Fruit fly (Drosophila melanogaster) whole organism, pupa: ENCODE results near the gene Gk1.
A peak's percentile ranks its signal among the peaks of the same experiment; 100 is the strongest.

Experiments used
- CG10348 ChIP-seq: fragments of 200-800 bp; sonication (Bioruptor generic); IDR thresholded peaks from 2 replicates; pipeline ENCODE4 v1.3.6; 2022; ENCODE audit warnings: missing biosample characterization, missing genetic modification characterization
- CG12605 ChIP-seq: fragments of 200-800 bp; sonication (Bioruptor generic); IDR thresholded peaks from 2 replicates; pipeline ENCODE4 v1.3.6; 2022; ENCODE audit warnings: missing biosample characterization, missing genetic modification characterization
- CG13204 ChIP-seq: fragments of 200-800 bp; sonication (Bioruptor generic); optimal IDR thresholded peaks from 2 replicates; lab custom pipeline; 2018; ENCODE audit warnings: missing biosample characterization, mild to moderate bottlenecking, missing genetic modification characterization, moderate library complexity
- CG14655 ChIP-seq: fragments of 200-800 bp; sonication (Bioruptor generic); optimal IDR thresholded peaks from 3 replicates; lab custom pipeline; 2017; ENCODE audit warnings: mild to moderate bottlenecking, missing biosample characterization, missing genetic modification reagents, missing genetic modification characterization
- CG15710 ChIP-seq: fragments of 200-800 bp; sonication (Bioruptor generic); optimal IDR thresholded peaks from 2 replicates; lab custom pipeline; 2018; ENCODE audit warnings: missing biosample characterization, mild to moderate bottlenecking, missing genetic modification characterization, moderate library complexity
- CG17806 ChIP-seq: fragments of 200-800 bp; sonication (Bioruptor generic); optimal IDR thresholded peaks from 2 replicates; lab custom pipeline; 2018; ENCODE audit warnings: missing biosample characterization, mild to moderate bottlenecking, missing genetic modification characterization, moderate library complexity
- CG32121 ChIP-seq: fragments of 200-800 bp; sonication (Bioruptor generic); IDR thresholded peaks from 2 replicates; pipeline ENCODE4 v1.3.6; 2022; ENCODE audit warnings: missing biosample characterization, missing genetic modification characterization
- CG34367 ChIP-seq: fragments of 200-800 bp; sonication (Bioruptor generic); optimal IDR thresholded peaks from 2 replicates; lab custom pipeline; 2018; ENCODE audit warnings: missing biosample characterization, mild to moderate bottlenecking, missing genetic modification characterization
- CG4496 ChIP-seq: fragments of 200-800 bp; sonication (Bioruptor generic); IDR thresholded peaks from 3 replicates; pipeline ENCODE4 v1.3.6; 2022; ENCODE audit warnings: missing biosample characterization, missing genetic modification characterization
- CG8159 ChIP-seq: fragments of 200-800 bp; sonication (Bioruptor generic); optimal IDR thresholded peaks from 3 replicates; lab custom pipeline; 2018; ENCODE audit warnings: missing biosample characterization, mild to moderate bottlenecking, missing genetic modification characterization, moderate library complexity
- CG8301 ChIP-seq: fragments of 200-800 bp; sonication (Bioruptor generic); optimal IDR thresholded peaks from 2 replicates; lab custom pipeline; 2018; ENCODE audit warnings: missing biosample characterization, mild to moderate bottlenecking, missing genetic modification characterization
- CG9948 ChIP-seq: fragments of 200-800 bp; sonication (Bioruptor generic); optimal IDR thresholded peaks from 2 replicates; lab custom pipeline; 2018; ENCODE audit warnings: missing biosample characterization, mild to moderate bottlenecking, missing genetic modification characterization, moderate library complexity
- D1 ChIP-seq: fragments of 200-800 bp; sonication (Bioruptor generic); optimal IDR thresholded peaks from 2 replicates; lab custom pipeline; 2018; ENCODE audit warnings: missing biosample characterization, mild to moderate bottlenecking, missing genetic modification characterization, moderate library complexity
- EcR ChIP-seq: fragments of 200-800 bp; sonication (Bioruptor generic); optimal IDR thresholded peaks from 3 replicates; lab custom pipeline; 2019; ENCODE audit warnings: missing biosample characterization, missing genetic modification characterization, mild to moderate bottlenecking, moderate library complexity, missing genetic modification reagents
- Ets98B ChIP-seq: fragments of 200-800 bp; sonication (Bioruptor generic); IDR thresholded peaks from 2 replicates; pipeline ENCODE4 v1.3.6; 2022; ENCODE audit warnings: missing biosample characterization, missing genetic modification characterization
- Pif1A ChIP-seq: fragments of 200-800 bp; sonication (Bioruptor generic); optimal IDR thresholded peaks from 3 replicates; lab custom pipeline; 2016; ENCODE audit warnings: missing biosample characterization, missing genetic modification characterization
- Pif1B ChIP-seq: fragments of 200-800 bp; sonication (Bioruptor generic); optimal IDR thresholded peaks from 3 replicates; lab custom pipeline; 2016; ENCODE audit warnings: missing biosample characterization, missing genetic modification characterization
- Snoo ChIP-seq: fragments of 200-800 bp; sonication (Bioruptor generic); optimal IDR thresholded peaks from 3 replicates; lab custom pipeline; 2017; ENCODE audit warnings: missing biosample characterization, mild to moderate bottlenecking, missing genetic modification characterization, inconsistent platforms
- fd96Ca ChIP-seq: fragments of 200-800 bp; sonication (Bioruptor generic); IDR thresholded peaks from 3 replicates; pipeline ENCODE4 v1.3.6; 2022; ENCODE audit warnings: missing biosample characterization, missing genetic modification characterization
- gl ChIP-seq: fragments of 200-800 bp; sonication (Bioruptor generic); optimal IDR thresholded peaks from 2 replicates; lab custom pipeline; 2018; ENCODE audit warnings: missing biosample characterization, mild to moderate bottlenecking, missing genetic modification characterization
- rn ChIP-seq: fragments of 200-800 bp; sonication (Bioruptor generic); IDR thresholded peaks from 2 replicates; pipeline ENCODE4 v1.3.6; 2022; ENCODE audit warnings: missing biosample characterization, missing genetic modification characterization

The Gk1 gene

DNA sequence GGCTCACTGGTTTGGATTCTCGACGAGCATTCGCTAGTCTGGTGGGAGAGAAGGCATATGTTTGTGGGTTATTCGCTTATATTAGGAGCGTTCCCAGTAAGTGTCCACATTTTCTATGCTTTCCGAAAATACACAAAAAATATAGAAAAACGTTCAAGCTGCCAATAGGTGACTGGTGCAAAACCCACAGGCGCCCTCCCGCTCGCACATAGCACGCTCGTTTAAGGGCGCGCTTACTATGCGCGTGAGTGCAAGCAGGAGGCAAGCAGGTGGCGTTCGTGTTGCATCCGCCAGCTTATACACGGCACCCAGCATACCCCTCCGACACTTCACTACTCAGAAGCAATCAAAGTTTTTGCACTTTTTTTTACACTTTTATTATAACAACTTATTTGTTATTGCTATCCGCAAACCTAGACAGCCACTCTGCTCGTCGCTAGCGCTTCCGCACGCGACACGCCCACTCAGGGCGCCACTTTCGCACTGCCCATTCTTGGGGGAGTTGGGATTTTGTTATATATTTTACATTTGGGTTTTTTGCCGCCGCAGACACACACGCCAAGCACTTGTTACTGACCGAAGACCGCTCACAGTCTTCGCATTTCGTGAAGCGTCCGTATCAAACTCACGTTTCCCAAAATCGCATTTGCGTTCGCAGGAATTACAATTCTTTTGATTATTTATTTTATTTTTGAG is 6.4 kb downstream of the Gk1 start:
- TF ChIP-seq CG15710 (tag; lab: Kevin White, UChicago) (peak; percentile 43), Pif1A (GFP tag; lab: Kevin White, UChicago) (no peak), CG13204 (GFP tag; lab: Kevin White, UChicago) (no peak), CG34367 (no peak), Ets98B (GFP tag; lab: Robert Waterston, UW) (peak; percentile 52), Pif1B (GFP tag; lab: Kevin White, UChicago) (no peak), rn (GFP tag; lab: Robert Waterston, UW) (peak; percentile 69), CG12605 (no peak), fd96Ca (GFP tag; lab: Robert Waterston, UW) (peak; percentile 55; the same call in 2 of the 3 replicates), Snoo (tag; lab: Kevin White, UChicago) (no peak), CG8301 (tag; lab: Kevin White, UChicago) (no peak), D1 (tag; lab: Kevin White, UChicago) (no peak), CG10348 (GFP tag; lab: Robert Waterston, UW) (no peak), gl (tag; lab: Kevin White, UChicago) (no peak), CG32121 (GFP tag; lab: Robert Waterston, UW) (peak; percentile 34; the same call in 1 of the 2 replicates), CG8159 (tag; lab: Kevin White, UChicago) (no peak), CG9948 (tag; lab: Kevin White, UChicago) (no peak), CG4496 (GFP tag; lab: Robert Waterston, UW) (peak; percentile 61)

DNA sequence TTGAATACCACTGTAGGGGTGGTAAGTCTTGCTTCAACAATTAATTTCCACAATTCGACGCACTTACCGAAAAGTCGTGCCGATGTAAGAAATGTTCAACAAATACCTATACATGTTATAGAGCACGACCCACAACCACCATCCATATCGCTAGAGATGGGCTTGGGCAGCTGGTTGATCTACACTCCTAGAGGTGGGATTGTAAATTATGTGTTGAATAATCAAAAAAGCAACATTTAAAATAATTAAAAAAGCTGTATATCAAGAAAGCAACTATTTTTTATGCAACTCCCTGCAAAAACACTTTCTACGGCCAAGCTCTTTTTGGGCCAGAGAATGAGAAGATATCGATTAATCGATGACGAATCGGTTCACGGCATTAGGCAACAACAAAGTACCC is 21.4 kb downstream of the Gk1 start, which contains the start of the genes CG34140, Mkp and Mtch:
CG34140 (minus strand) TSS at position 174 of the 400 bp plus-strand sequence.
Mkp (minus strand) TSS at position 290 of the 400 bp plus-strand sequence.
Mtch (plus strand) TSS at position 376 of the 400 bp plus-strand sequence.
- peak; percentile 73 for TF ChIP-seq CG15710 (tag; lab: Kevin White, UChicago)
- no peak for TF ChIP-seq D1 (tag; lab: Kevin White, UChicago)
- peak; percentile 10 for TF ChIP-seq gl (tag; lab: Kevin White, UChicago)
- TF ChIP-seq CG17806 (tag; lab: Kevin White, UChicago): peak; percentile 66
- no peak for TF ChIP-seq EcR (GFP tag; lab: Kevin White, UChicago)
- peak; percentile 63 for TF ChIP-seq CG32121 (GFP tag; lab: Robert Waterston, UW)
- TF ChIP-seq rn (GFP tag; lab: Robert Waterston, UW): no peak
- no peak for TF ChIP-seq CG14655 (GFP tag; lab: Kevin White, UChicago)
- no peak for TF ChIP-seq CG12605
- no peak for TF ChIP-seq Pif1A (GFP tag; lab: Kevin White, UChicago)
- peak; percentile 13 for TF ChIP-seq CG34367
- no peak for TF ChIP-seq CG13204 (GFP tag; lab: Kevin White, UChicago)
- peak; percentile 79 for TF ChIP-seq CG4496 (GFP tag; lab: Robert Waterston, UW)
- TF ChIP-seq CG8301 (tag; lab: Kevin White, UChicago): no peak
- peak; percentile 72 for TF ChIP-seq Ets98B (GFP tag; lab: Robert Waterston, UW)
- no peak for TF ChIP-seq Pif1B (GFP tag; lab: Kevin White, UChicago)
- TF ChIP-seq Snoo (tag; lab: Kevin White, UChicago): no peak
- TF ChIP-seq fd96Ca (GFP tag; lab: Robert Waterston, UW): peak; percentile 81
- TF ChIP-seq CG9948 (tag; lab: Kevin White, UChicago): no peak
- no peak for TF ChIP-seq CG10348 (GFP tag; lab: Robert Waterston, UW)
- TF ChIP-seq CG8159 (tag; lab: Kevin White, UChicago): no peak

DNA sequence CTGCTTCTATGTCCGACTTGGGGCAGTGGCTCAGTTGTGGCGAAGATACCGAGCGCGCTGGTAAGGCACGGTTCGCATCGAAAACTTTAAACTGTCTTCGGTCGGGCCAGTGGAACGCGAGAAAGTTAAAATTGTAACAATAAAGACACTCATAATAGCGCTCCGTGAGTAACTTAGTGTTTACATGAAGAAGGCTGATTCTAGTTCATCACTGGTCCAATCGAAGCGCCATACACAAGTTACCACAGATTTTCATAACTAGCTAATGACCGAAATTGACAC is 25.4 kb downstream of the Gk1 start:
- no peak for TF ChIP-seq fd96Ca (GFP tag; lab: Robert Waterston, UW)
- TF ChIP-seq Snoo (tag; lab: Kevin White, UChicago): no peak
- no peak for TF ChIP-seq CG8159 (tag; lab: Kevin White, UChicago)
- TF ChIP-seq gl (tag; lab: Kevin White, UChicago): no peak
- TF ChIP-seq CG9948 (tag; lab: Kevin White, UChicago): no peak
- TF ChIP-seq Pif1B (GFP tag; lab: Kevin White, UChicago): no peak
- TF ChIP-seq CG17806 (tag; lab: Kevin White, UChicago): no peak
- TF ChIP-seq CG34367: no peak
- no peak for TF ChIP-seq CG10348 (GFP tag; lab: Robert Waterston, UW)
- TF ChIP-seq Pif1A (GFP tag; lab: Kevin White, UChicago): no peak
- no peak for TF ChIP-seq CG13204 (GFP tag; lab: Kevin White, UChicago)

DNA sequence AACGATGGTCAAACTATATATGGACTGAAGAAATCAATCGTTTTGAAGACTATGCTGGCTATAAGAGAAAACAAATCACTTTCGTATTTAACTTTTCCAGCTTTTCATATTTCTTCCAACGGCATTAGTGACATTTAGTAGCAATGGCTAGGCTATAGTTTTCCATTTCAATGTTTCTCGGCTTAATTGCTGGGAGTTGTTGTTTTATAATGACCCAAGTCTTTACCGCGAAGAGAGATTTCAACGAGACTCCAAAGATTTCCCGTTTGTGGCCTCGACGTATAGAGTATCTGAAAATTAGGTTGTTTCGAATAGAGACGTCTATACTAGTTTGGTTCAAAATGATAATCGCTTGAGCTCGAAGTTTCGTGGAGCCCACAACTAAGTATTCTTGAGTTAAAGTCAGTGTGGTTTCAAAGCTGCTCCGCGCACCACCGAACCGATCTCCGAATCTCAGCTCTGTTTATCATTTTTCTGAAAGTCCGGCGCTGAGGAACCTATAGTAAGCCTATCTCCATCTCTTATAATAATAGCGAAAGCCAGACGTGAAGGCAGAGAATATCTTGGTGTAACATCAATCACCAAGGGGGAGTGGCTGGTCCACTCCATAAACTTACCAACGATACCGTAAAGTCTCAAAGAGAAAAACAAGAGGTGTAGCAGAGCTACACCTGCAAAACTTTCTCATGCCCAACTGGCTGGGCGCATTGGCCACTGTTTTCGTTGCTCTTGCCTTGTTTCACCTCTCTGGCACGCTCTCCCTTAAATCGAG is 26.0 kb downstream of the Gk1 start, which contains the start of gene CG13875:
CG13875 (plus strand) TSS at position 434 of the 772 bp plus-strand sequence.
- TF ChIP-seq EcR (GFP tag; lab: Kevin White, UChicago) (peak; percentile 39), CG8159 (tag; lab: Kevin White, UChicago) (peak; percentile 23), CG4496 (GFP tag; lab: Robert Waterston, UW) (no peak)

DNA sequence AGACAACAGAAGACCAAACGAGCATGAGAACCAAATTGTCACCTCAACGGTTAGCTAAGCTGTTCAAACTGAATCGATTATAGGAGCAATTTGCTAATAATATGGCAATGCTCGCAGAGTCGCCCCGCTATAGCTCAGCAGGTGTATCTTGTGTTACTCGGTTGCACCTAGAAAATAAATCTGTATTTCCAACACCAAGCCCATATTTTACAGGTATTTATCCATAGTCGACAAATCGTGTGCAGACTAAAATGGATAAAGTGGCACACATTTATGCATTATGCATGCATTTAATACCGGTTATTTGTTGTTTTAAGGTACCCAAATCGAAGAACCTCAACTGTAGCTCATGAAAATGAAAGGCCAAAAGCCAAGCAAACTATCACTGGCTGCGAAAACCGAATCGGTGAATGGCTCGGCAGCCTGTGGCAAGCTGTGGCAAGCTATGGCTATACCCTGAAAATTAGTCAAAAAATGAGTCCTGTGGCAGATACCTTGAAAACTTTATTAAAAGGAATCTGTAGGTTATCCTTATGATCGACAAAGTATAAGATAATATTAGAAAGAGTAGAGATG is 26.6 kb downstream of the Gk1 start, which contains the start of gene Vdup1:
Vdup1 (minus strand) TSS at position 51 of the 576 bp plus-strand sequence.
- TF ChIP-seq Pif1A (GFP tag; lab: Kevin White, UChicago) (no peak), CG13204 (GFP tag; lab: Kevin White, UChicago) (no peak), fd96Ca (GFP tag; lab: Robert Waterston, UW) (no peak)
